Worm (Caenorhabditis elegans): Measurements from ENCODE around the gene str-45.

- no peak for TF ChIP-seq W03F9.2 (tag; optimal IDR thresholded peaks at IDR 0.05)
- no peak for TF ChIP-seq dao-5 (tag; optimal IDR thresholded peaks at IDR 0.05)
- TF ChIP-seq him-1 (tag; optimal IDR thresholded peaks at IDR 0.05) = no peak
Observed at ce11 chrV:15109260-15109659, 49.5 kb upstream of the str-45 start, which contains the start of gene Y75B12A.2.
